Worm (Caenorhabditis elegans) whole organism, L1 larva: ENCODE results near the gene F35E8.1.

Experiments used
- F16B12.6 ChIP-seq: fragments of 150-350 bp; optimal IDR thresholded peaks from 2 replicates; lab custom pipeline; 2014; ENCODE audit warnings: missing biosample characterization, missing genetic modification characterization
- aha-1 ChIP-seq: fragments of 150-350 bp; optimal IDR thresholded peaks from 2 replicates; lab custom pipeline; 2014; ENCODE audit warnings: missing biosample characterization, missing genetic modification characterization
- aly-2 ChIP-seq: fragments of 150-350 bp; optimal IDR thresholded peaks from 2 replicates; lab custom pipeline; 2014; ENCODE audit warnings: missing biosample characterization, missing genetic modification characterization
- ama-1 ChIP-seq: fragments of 150-350 bp; optimal IDR thresholded peaks from 2 replicates; lab custom pipeline; 2014
- blmp-1 ChIP-seq: fragments of 150-350 bp; optimal IDR thresholded peaks from 2 replicates; lab custom pipeline; 2014; ENCODE audit warnings: missing biosample characterization, missing genetic modification characterization
- ceh-8 ChIP-seq: fragments of 200-800 bp; sonication (Bioruptor generic); optimal IDR thresholded peaks from 2 replicates; lab custom pipeline; 2018; ENCODE audit warnings: mild to moderate bottlenecking, missing genetic modification characterization, moderate library complexity, missing compliant biosample characterization
- ceh-90 ChIP-seq: sonication (generic microtip); optimal IDR thresholded peaks from 2 replicates; lab custom pipeline; 2016; ENCODE audit warnings: missing genetic modification characterization, missing compliant biosample characterization
- efl-1 ChIP-seq, 4 experiments: fragments of 150-350 bp; optimal IDR thresholded peaks in 3 of 4; peaks in 1 of 4; 1 replicate in 1 of 4; 2 replicates in 3 of 4; lab custom pipeline; 2014; ENCODE audit warnings: missing biosample characterization in 2 of 4, missing genetic modification characterization in 2 of 4, missing genetic modification reagents in 2 of 4
- efl-3 ChIP-seq: fragments of 200-800 bp; sonication (Bioruptor generic); optimal IDR thresholded peaks from 2 replicates; lab custom pipeline; 2018; ENCODE audit warnings: mild to moderate bottlenecking, missing genetic modification characterization, missing compliant biosample characterization
- ets-5 ChIP-seq: fragments of 200-800 bp; sonication (Bioruptor generic); IDR thresholded peaks from 2 replicates; pipeline ENCODE4 v1.3.6; 2022; ENCODE audit warnings: missing genetic modification characterization, missing compliant biosample characterization
- fkh-4 ChIP-seq: sonication (generic microtip); optimal IDR thresholded peaks from 2 replicates; lab custom pipeline; 2016; ENCODE audit warnings: missing compliant biosample characterization, missing genetic modification characterization, borderline replicate concordance
- fkh-8 ChIP-seq: sonication (generic microtip); optimal IDR thresholded peaks from 2 replicates; lab custom pipeline; 2016; ENCODE audit warnings: mild to moderate bottlenecking, missing genetic modification characterization, missing compliant biosample characterization
- grh-1 ChIP-seq: fragments of 200-800 bp; sonication (Bioruptor generic); IDR thresholded peaks from 2 replicates; pipeline ENCODE4 v1.3.6; 2022; ENCODE audit warnings: missing genetic modification reagents, missing genetic modification characterization, missing compliant biosample characterization
- hlh-17 ChIP-seq: fragments of 200-800 bp; sonication (Bioruptor generic); optimal IDR thresholded peaks from 2 replicates; lab custom pipeline; 2018; ENCODE audit warnings: missing genetic modification characterization, mild to moderate bottlenecking, missing compliant biosample characterization, moderate library complexity, borderline replicate concordance
- hlh-4 ChIP-seq: sonication (generic microtip); optimal IDR thresholded peaks from 2 replicates; lab custom pipeline; 2016; ENCODE audit warnings: mild to moderate bottlenecking, missing genetic modification characterization, missing compliant biosample characterization
- hpl-2 ChIP-seq: fragments of 150-350 bp; optimal IDR thresholded peaks from 2 replicates; lab custom pipeline; 2014; ENCODE audit warnings: missing biosample characterization, missing genetic modification reagents, missing genetic modification characterization
- irx-1 ChIP-seq: sonication (generic microtip); optimal IDR thresholded peaks from 2 replicates; lab custom pipeline; 2016; ENCODE audit warnings: missing genetic modification characterization, missing compliant biosample characterization
- lin-13 ChIP-seq: fragments of 150-350 bp; optimal IDR thresholded peaks from 2 replicates; lab custom pipeline; 2014; ENCODE audit warnings: missing biosample characterization, missing genetic modification reagents, missing genetic modification characterization
- lin-14 ChIP-seq: fragments of 200-800 bp; sonication (Bioruptor generic); optimal IDR thresholded peaks from 2 replicates; lab custom pipeline; 2018; ENCODE audit warnings: mild to moderate bottlenecking, missing genetic modification characterization, moderate library complexity, missing compliant biosample characterization
- lsy-2 ChIP-seq, 2 experiments: fragments of 150-350 bp; optimal IDR thresholded peaks; 2 replicates each; lab custom pipeline; 2014; ENCODE audit warnings: missing biosample characterization in 2 of 2, missing genetic modification characterization in 2 of 2
- nhr-11 ChIP-seq: fragments of 150-350 bp; optimal IDR thresholded peaks from 2 replicates; lab custom pipeline; 2014; ENCODE audit warnings: missing biosample characterization, missing genetic modification characterization
- nhr-12 ChIP-seq: sonication (generic microtip); optimal IDR thresholded peaks from 2 replicates; lab custom pipeline; 2017; ENCODE audit warnings: missing biosample characterization, missing genetic modification characterization
- nhr-28 ChIP-seq: fragments of 150-350 bp; optimal IDR thresholded peaks from 2 replicates; lab custom pipeline; 2014; ENCODE audit warnings: missing biosample characterization, missing genetic modification characterization
- nhr-47 ChIP-seq: sonication (generic microtip); optimal IDR thresholded peaks from 2 replicates; lab custom pipeline; 2016; ENCODE audit warnings: mild to moderate bottlenecking, missing genetic modification characterization, moderate library complexity, missing compliant biosample characterization
- nhr-76 ChIP-seq: sonication (generic microtip); optimal IDR thresholded peaks from 2 replicates; lab custom pipeline; 2017; ENCODE audit warnings: missing biosample characterization, missing genetic modification characterization
- nhr-77 ChIP-seq: fragments of 150-350 bp; optimal IDR thresholded peaks from 2 replicates; lab custom pipeline; 2014; ENCODE audit warnings: missing biosample characterization, missing genetic modification characterization
- pqm-1 ChIP-seq: sonication (generic microtip); optimal IDR thresholded peaks from 3 replicates; lab custom pipeline; 2017; ENCODE audit warnings: missing biosample characterization, missing genetic modification characterization
- rnt-1 ChIP-seq: sonication (generic microtip); optimal IDR thresholded peaks from 2 replicates; lab custom pipeline; 2016; ENCODE audit warnings: mild to moderate bottlenecking, missing genetic modification characterization, moderate library complexity, missing compliant biosample characterization
- skn-1 ChIP-seq: fragments of 150-350 bp; optimal IDR thresholded peaks from 2 replicates; lab custom pipeline; 2014; ENCODE audit warnings: missing biosample characterization, missing genetic modification characterization
- snpc-4 ChIP-seq: fragments of 150-350 bp; optimal IDR thresholded peaks from 2 replicates; lab custom pipeline; 2014; ENCODE audit warnings: missing biosample characterization, missing genetic modification characterization
- snu-23 ChIP-seq: sonication (generic microtip); optimal IDR thresholded peaks from 2 replicates; lab custom pipeline; 2016; ENCODE audit warnings: missing genetic modification characterization, missing compliant biosample characterization
- sox-4 ChIP-seq: sonication (generic microtip); optimal IDR thresholded peaks from 2 replicates; lab custom pipeline; 2016; ENCODE audit warnings: missing genetic modification characterization, missing compliant biosample characterization
- sptf-1 ChIP-seq: fragments of 150-350 bp; optimal IDR thresholded peaks from 2 replicates; lab custom pipeline; 2014; ENCODE audit warnings: missing biosample characterization, missing genetic modification characterization
- sup-37 ChIP-seq: fragments of 200-800 bp; sonication (Bioruptor generic); optimal IDR thresholded peaks from 2 replicates; lab custom pipeline; 2018; ENCODE audit warnings: mild to moderate bottlenecking, missing genetic modification characterization, missing compliant biosample characterization
- tbx-2 ChIP-seq: sonication (generic microtip); optimal IDR thresholded peaks from 2 replicates; lab custom pipeline; 2016; ENCODE audit warnings: missing genetic modification characterization, missing compliant biosample characterization
- unc-98 ChIP-seq: fragments of 200-800 bp; sonication (Bioruptor generic); IDR thresholded peaks from 2 replicates; pipeline ENCODE4 v1.3.6; 2022; ENCODE audit warnings: missing genetic modification characterization, missing compliant biosample characterization
- zag-1 ChIP-seq: fragments of 150-350 bp; optimal IDR thresholded peaks from 2 replicates; lab custom pipeline; 2014; ENCODE audit warnings: missing biosample characterization, missing genetic modification characterization
- ztf-11 ChIP-seq, 2 experiments: sonication (generic microtip); optimal IDR thresholded peaks; 2 replicates each; lab custom pipeline; 2016 to 2017; ENCODE audit warnings: missing genetic modification characterization in 2 of 2, missing biosample characterization in 1 of 2, missing compliant biosample characterization in 1 of 2
- ztf-4 ChIP-seq: fragments of 150-350 bp; optimal IDR thresholded peaks from 2 replicates; lab custom pipeline; 2014; ENCODE audit warnings: missing biosample characterization, missing genetic modification characterization

The F35E8.1 gene

ce11 chrV:15873762-15874161 is 31.7 kb downstream of the F35E8.1 start (continued):
- peak; percentile 56 for TF ChIP-seq tbx-2 (tag; lab: Kevin White, UChicago)
- TF ChIP-seq lsy-2 (tag; optimal IDR thresholded peaks at IDR 0.05; lab: Kevin White, UChicago): peak; percentile 48 to 63
- peak; percentile 25; the same call in 1 of the 2 replicates for TF ChIP-seq grh-1
- TF ChIP-seq nhr-11 (tag; lab: Kevin White, UChicago): no peak
- TF ChIP-seq nhr-77 (tag; lab: Kevin White, UChicago): peak; percentile 53
- TF ChIP-seq fkh-4 (tag; lab: Kevin White, UChicago): no peak
- no peak for TF ChIP-seq ets-5 (GFP tag; lab: Robert Waterston, UW)
- peak; percentile 57 for TF ChIP-seq ceh-8 (GFP tag; lab: Kevin White, UChicago)
- no peak for TF ChIP-seq nhr-28 (tag; lab: Kevin White, UChicago)
- no peak for TF ChIP-seq lin-13 (GFP tag; lab: Kevin White, UChicago)
- TF ChIP-seq blmp-1: no peak
- TF ChIP-seq nhr-76 (tag; lab: Kevin White, UChicago): no peak
- TF ChIP-seq rnt-1 (tag; lab: Kevin White, UChicago): peak; percentile 78
- TF ChIP-seq pqm-1 (tag; lab: Kevin White, UChicago): no peak
- peak; percentile 41 for TF ChIP-seq irx-1
- TF ChIP-seq sptf-1 (tag; lab: Kevin White, UChicago): no peak
- TF ChIP-seq aly-2 (tag; lab: Kevin White, UChicago): peak; percentile 44
- TF ChIP-seq hpl-2 (GFP tag; lab: Kevin White, UChicago): peak; percentile 13
- TF ChIP-seq ama-1 (lab: Kevin White, UChicago): no peak
- peak; percentile 66 for TF ChIP-seq snpc-4 (tag; lab: Kevin White, UChicago)
- TF ChIP-seq fkh-8 (tag; lab: Kevin White, UChicago): peak; percentile 86
- no peak for TF ChIP-seq efl-3 (GFP tag; lab: Kevin White, UChicago)
- peak; percentile 81 for TF ChIP-seq nhr-47
- TF ChIP-seq sup-37: peak; percentile 22
- TF ChIP-seq hlh-4 (tag; lab: Kevin White, UChicago): no peak
- no peak for TF ChIP-seq hlh-17 (GFP tag; lab: Kevin White, UChicago)
- TF ChIP-seq F16B12.6 (tag; lab: Kevin White, UChicago): no peak
- TF ChIP-seq efl-1 (optimal IDR thresholded peaks at IDR 0.05; lab: Kevin White, UChicago): peak; percentile 52 to 66
- peak; percentile 51 to 96 for TF ChIP-seq efl-1 (GFP tag; optimal IDR thresholded peaks at IDR 0.05 in 1 of 2; lab: Kevin White, UChicago)
- TF ChIP-seq ztf-11 (tag; optimal IDR thresholded peaks at IDR 0.05; lab: Kevin White, UChicago): peak in 1 of 2 experiments; percentile 34
- TF ChIP-seq sox-4 (tag; lab: Kevin White, UChicago): peak; percentile 24
- peak; percentile 84 for TF ChIP-seq skn-1
- no peak for TF ChIP-seq lin-14 (GFP tag; lab: Kevin White, UChicago)

ce11 chrV:15872273-15872672 is 33.2 kb downstream of the F35E8.1 start, which contains the start of gene str-56:
Gene str-56, plus strand, starts transcription at chrV:15872573.
- TF ChIP-seq snpc-4 (tag; lab: Kevin White, UChicago): no peak
- no peak for TF ChIP-seq ets-5 (GFP tag; lab: Robert Waterston, UW)
- no peak for TF ChIP-seq nhr-11 (tag; lab: Kevin White, UChicago)
- no peak for TF ChIP-seq zag-1
- TF ChIP-seq sox-4 (tag; lab: Kevin White, UChicago): no peak
- TF ChIP-seq rnt-1 (tag; lab: Kevin White, UChicago): no peak
- TF ChIP-seq aha-1 (tag; lab: Kevin White, UChicago): no peak
- TF ChIP-seq aly-2 (tag; lab: Kevin White, UChicago): no peak

DNA sequence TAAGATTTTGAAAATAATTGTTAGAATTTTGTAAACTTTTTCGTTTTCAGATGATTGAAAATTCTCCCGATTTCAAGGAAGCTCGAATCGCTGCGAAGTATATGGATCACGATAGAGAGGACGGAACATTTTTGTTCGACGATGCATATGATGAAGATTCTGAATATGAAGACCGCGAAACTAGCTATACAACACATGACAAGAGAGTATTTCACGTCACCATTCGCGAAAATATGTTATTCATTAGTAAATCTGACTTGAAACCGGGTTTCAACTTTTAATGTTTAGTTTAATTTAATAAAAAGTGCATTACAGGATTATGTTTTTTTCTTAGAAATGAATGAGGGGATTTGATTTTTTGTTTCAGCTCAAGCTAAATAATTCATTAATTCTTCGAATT is 35.1 kb downstream of the F35E8.1 start, which contains the start of gene str-57:
Gene str-57, plus strand, starts transcription at position 301 of the 400 bp plus-strand sequence.
- TF ChIP-seq fkh-8 (tag; lab: Kevin White, UChicago) (peak; percentile 28), tbx-2 (tag; lab: Kevin White, UChicago) (no peak)

ce11 chrV:15867373-15867772 is 38.1 kb downstream of the F35E8.1 start, which contains the start of gene fbxa-197:
Gene fbxa-197, plus strand, starts transcription at chrV:15867673.
- TF ChIP-seq snu-23 (no peak), ztf-4 (tag; lab: Kevin White, UChicago) (no peak), unc-98 (GFP tag; lab: Robert Waterston, UW) (no peak), nhr-12 (no peak), ceh-90 (no peak), nhr-76 (tag; lab: Kevin White, UChicago) (no peak), hpl-2 (GFP tag; lab: Kevin White, UChicago) (no peak)
- TF ChIP-seq, all 84 proteins: peak for 0
